Worm (Caenorhabditis elegans) whole organism, mixed stage, embryonic: ENCODE measurements around the gene ZC513.14.

ENCODE experiments used
- nhr-237 ChIP-seq: fragments of 150-350 bp; optimal IDR thresholded peaks from 2 replicates; lab custom pipeline; 2014; ENCODE audit warnings: missing biosample characterization, missing genetic modification characterization
- pha-4 ChIP-seq: fragments of 150-350 bp; optimal IDR thresholded peaks from 2 replicates; lab custom pipeline; 2018; ENCODE audit warnings: missing biosample characterization, missing genetic modification reagents, missing genetic modification characterization
- unc-62 ChIP-seq: fragments of 150-350 bp; optimal IDR thresholded peaks from 2 replicates; lab custom pipeline; 2014; ENCODE audit warnings: missing biosample characterization, missing genetic modification reagents, missing genetic modification characterization

ce11 chrV:8025259-8025658 lies 10.6 kb downstream of the ZC513.14 start:
- TF ChIP-seq pha-4 (tag; lab: Kevin White, UChicago) (no peak), unc-62 (GFP tag; lab: Kevin White, UChicago) (no peak), nhr-237 (tag; lab: Kevin White, UChicago) (no peak)
